Fruit fly (Drosophila melanogaster) Kc167 (cell line): ENCODE measurements around the gene mwh.

ENCODE experiments used
- Myc ChIP-seq: fragments of >200 bp; optimal IDR thresholded peaks from 2 replicates; lab custom pipeline; 2017; ENCODE audit warnings: missing external identifiers
- Sin3A ChIP-seq: fragments of >200 bp; optimal IDR thresholded peaks from 2 replicates; lab custom pipeline; 2018; ENCODE audit warnings: missing external identifiers
- h ChIP-seq: fragments of >200 bp; optimal IDR thresholded peaks from 3 replicates; lab custom pipeline; 2018; ENCODE audit warnings: missing external identifiers
- insv ChIP-seq: fragments of >200 bp; optimal IDR thresholded peaks from 3 replicates; lab custom pipeline; 2018; ENCODE audit warnings: missing external identifiers
- psq ChIP-seq: fragments of >200 bp; optimal IDR thresholded peaks from 2 replicates; lab custom pipeline; 2017; ENCODE audit warnings: missing external identifiers
- ttk ChIP-seq: sonication (Bioruptor generic); optimal IDR thresholded peaks from 2 replicates; lab custom pipeline; 2017; ENCODE audit warnings: missing external identifiers

The mwh gene

DNA sequence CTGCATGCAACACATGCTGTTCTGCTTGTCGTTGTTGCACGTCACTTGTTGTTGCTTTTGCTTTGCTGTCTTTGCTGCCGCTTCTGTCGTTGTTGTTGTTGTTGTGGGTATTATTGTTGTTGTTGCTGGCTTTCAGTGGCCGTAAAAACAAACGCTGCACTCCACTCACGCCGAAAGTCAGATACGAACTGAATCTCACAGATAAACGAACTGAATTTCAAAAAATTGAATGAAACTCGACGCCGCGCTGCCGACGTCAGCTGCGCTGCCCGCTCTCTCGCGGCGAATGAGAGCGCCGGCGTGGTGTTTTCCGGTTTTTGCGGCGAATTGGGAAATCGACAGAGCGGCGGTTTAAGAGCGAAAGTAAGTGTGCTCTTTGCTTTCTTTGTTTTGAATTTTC is 23.5 kb upstream of the mwh start, which contains the start of gene bab2:
bab2 (minus strand) TSS at position 192 of the 400 bp plus-strand sequence.
- no peak for TF ChIP-seq ttk (lab: Kevin White, UChicago)
- no peak for TF ChIP-seq insv (lab: Kevin White, UChicago)
- TF ChIP-seq h (lab: Kevin White, UChicago): no peak
- no peak for TF ChIP-seq Myc
- TF ChIP-seq psq (lab: Kevin White, UChicago): no peak
- TF ChIP-seq Sin3A (lab: Kevin White, UChicago): no peak

DNA sequence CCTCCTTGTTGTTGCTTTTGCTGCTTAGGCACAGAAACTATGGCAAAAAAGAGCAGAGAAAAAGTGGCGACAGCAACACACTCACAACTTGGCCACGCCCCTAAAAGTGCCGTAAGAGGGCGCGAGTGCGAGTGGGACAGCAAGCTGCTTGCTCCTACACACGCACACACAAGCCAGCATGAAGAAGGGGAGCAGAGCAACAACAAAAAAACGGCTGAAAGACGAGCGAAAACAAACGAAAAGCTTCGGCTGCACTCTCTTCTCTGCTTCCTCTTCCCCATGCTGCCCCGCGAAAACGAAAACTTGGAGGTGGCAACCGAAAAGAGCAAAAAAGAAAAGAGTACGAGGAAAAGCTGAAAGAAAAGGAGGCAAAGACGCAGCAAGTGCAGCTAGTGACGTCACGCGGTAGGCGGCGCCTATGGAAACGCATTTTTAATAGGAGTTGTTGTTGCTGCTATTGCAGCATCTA is 22.4 kb upstream of the mwh start:
- TF ChIP-seq Sin3A (lab: Kevin White, UChicago) (no peak), insv (lab: Kevin White, UChicago) (no peak), Myc (no peak), ttk (lab: Kevin White, UChicago) (no peak), psq (lab: Kevin White, UChicago) (no peak), h (lab: Kevin White, UChicago) (no peak)

DNA sequence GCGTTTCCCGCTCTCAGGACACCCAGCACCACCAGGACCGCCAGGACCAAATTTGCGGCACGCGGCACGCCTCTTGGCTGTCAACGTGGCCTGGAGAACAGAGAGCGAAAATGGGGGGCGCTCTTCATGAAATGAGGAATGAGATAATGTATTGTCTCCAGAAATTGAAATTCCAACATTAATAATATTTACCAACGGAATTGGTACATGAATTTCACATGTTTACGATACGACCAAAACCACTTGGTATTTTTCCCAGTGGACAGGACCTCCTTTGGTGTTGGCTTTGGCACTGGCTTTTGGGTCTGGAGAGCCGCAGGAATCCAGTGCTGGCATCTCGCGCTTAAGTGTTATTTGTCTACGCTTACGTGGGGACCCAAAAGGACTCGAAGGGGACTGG is 17.1 kb upstream of the mwh start:
- TF ChIP-seq Sin3A (lab: Kevin White, UChicago) (no peak), insv (lab: Kevin White, UChicago) (no peak), h (lab: Kevin White, UChicago) (no peak), ttk (lab: Kevin White, UChicago) (no peak), psq (lab: Kevin White, UChicago) (no peak), Myc (no peak)

DNA sequence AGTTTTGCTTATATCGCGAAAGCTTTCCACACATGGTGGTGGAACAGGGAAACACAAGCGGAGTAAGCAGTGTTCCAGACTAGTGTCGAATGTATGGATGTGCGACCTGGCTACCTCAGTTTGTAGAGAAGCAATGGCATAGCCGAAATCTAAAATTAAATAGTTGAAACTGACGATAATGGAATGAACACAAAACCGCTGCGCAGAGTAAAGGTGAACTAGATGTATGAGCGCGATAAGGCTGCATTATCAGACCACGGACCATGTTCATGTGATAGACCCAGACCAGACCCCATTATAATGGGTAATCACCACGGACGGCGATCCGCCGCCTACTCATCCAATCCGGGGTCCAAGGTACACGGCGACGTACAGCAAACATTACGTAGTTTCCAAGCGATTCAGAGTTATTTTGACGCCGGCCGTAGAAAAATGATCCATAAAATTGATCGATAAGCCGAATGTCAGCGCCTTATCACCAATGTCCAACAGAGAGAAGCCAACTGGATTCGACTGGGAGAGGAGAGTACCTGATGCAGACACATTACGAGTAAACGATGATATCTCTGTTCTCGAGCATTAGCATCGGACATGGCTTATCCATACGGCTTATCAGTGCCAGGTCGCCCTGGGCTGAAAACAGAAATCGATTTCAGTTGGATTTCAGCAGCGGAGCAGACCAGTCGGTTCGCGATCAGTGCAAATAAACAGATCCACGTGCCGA is 11.5 kb upstream of the mwh start, which contains the start of gene CG13912:
CG13912 (plus strand) TSS at position 653 of the 724 bp plus-strand sequence.
- TF ChIP-seq Sin3A (lab: Kevin White, UChicago) (no peak), psq (lab: Kevin White, UChicago) (no peak), Myc (no peak), ttk (lab: Kevin White, UChicago) (no peak), h (lab: Kevin White, UChicago) (no peak), insv (lab: Kevin White, UChicago) (no peak)

DNA sequence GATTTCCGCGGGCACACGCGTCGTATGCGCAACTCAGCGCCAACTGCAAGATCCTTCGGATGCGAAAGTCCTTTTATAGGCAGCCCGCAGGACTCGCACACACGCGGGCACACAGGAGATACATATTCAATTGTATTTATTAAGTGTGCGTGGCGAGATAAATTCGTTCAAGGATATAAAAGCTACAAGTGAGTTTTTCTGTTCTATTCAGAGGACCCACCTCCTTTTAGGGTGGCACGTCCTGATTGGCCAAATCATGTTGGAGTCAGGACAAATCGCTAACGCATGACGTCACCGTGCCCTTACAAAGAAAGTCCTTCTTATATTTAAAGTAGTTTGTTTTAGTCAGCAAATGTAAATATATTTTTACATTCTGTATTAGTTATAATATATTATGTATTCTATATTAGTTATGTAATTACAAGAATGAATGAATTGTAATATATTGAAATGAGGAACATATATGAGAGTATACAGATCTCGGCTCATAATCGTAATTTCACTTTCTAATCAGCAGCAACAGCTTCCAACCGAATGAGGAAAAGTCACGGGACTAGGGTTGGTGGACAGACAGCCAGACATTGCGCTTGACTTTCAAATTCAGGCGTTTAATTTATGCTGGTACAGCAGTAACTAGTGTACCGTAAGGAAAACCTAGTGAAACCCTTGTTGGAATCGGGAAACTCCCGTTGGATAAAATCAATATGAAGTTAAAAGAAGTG is 7.3 kb upstream of the mwh start, which contains the start of gene Trhn:
Trhn (minus strand) TSS at position 51 of the 722 bp plus-strand sequence.
- TF ChIP-seq Myc: no peak

DNA sequence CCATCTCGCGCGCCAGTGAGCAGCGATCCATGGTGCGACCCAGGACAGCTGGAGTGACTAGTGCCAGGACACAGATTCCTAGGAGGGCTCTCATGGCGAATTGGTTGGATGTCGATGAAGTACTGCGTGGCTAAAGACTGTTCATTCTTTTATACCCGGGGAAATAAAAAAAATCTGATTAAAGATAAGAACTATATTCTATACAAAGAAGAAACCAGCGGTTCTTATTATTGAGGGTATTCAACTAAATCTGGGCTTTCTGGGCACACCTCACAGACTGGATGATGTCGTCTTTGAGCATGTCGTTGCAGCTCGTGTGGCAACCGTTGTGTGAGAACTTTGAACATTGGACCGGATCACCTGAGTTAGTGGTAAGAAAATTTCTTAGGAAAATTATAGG is 5.4 kb upstream of the mwh start, which contains the start of gene LysX:
LysX (minus strand) TSS at position 101 of the 400 bp plus-strand sequence.
- TF ChIP-seq psq (lab: Kevin White, UChicago): no peak

DNA sequence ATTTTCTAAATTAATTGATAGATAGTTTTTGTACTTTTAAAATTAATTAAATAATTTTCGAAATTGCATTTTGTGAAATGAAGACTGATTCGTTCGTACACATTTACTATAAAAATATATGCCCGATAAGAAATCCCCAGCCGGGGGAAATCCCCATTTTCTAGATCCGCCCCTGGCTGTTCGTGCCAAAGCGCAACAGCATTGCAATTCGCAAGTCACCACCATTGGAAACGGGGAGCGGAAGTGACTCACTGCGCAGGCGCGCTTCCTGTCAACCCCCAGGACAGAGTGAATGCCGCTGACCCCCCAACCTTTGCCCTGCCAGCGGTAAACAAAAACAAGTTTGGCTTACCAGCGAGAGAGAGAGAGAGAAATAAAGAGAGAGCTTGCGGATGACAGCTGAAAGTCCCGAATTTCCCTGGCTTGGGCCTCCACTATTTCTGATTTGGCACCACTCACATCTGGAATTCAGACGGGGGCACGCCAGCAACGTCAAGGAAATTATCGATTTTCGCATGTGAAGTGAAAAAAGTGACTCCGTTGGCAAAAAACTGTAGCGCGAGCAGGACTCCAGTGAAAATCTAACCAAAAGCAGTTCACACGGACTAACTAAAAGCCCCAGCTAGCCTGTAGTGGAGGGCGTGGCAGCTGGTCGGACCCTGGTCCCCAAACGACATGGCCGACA is 4.6 kb upstream of the mwh start, which contains the start of gene Aplip1:
Aplip1 (plus strand) TSS at position 450 of the 685 bp plus-strand sequence.
- TF ChIP-seq Sin3A (lab: Kevin White, UChicago) (no peak), h (lab: Kevin White, UChicago) (no peak), Myc (no peak), psq (lab: Kevin White, UChicago) (no peak), insv (lab: Kevin White, UChicago) (no peak), ttk (lab: Kevin White, UChicago) (no peak)

DNA sequence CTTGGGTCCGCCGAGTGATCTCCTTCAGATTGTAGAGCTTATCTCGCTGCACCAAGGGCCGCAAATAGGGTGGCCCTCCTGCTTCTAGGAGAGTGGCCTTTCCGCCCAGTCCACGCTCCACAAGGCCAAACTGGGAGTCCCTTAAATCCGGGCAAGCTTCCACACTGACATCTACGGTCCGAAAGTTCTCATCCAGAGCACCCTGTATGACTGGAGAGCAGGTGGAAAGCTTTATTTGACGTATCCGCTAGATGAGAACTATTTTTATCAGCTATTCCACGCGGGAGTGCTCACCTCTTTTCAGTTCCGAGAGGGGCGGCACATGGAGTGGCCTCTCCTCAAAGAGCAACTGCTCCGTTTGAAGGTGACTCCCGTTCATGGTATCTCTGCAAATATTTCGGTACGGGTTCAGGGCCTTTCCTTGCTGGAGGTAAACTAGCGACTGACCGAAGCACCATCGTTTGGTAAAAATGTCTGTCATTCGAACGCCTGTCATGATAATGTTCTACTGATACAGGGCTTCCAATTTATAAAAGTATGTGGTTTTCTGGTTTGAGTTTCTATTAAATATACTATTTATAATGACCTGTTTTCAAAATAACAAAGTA is 2.1 kb downstream of the mwh start, which contains the start of gene meep:
meep (minus strand) TSS at position 449 of the 608 bp plus-strand sequence.
- TF ChIP-seq insv (lab: Kevin White, UChicago) (no peak), ttk (lab: Kevin White, UChicago) (no peak), psq (lab: Kevin White, UChicago) (no peak), Sin3A (lab: Kevin White, UChicago) (no peak), Myc (no peak), h (lab: Kevin White, UChicago) (no peak)

DNA sequence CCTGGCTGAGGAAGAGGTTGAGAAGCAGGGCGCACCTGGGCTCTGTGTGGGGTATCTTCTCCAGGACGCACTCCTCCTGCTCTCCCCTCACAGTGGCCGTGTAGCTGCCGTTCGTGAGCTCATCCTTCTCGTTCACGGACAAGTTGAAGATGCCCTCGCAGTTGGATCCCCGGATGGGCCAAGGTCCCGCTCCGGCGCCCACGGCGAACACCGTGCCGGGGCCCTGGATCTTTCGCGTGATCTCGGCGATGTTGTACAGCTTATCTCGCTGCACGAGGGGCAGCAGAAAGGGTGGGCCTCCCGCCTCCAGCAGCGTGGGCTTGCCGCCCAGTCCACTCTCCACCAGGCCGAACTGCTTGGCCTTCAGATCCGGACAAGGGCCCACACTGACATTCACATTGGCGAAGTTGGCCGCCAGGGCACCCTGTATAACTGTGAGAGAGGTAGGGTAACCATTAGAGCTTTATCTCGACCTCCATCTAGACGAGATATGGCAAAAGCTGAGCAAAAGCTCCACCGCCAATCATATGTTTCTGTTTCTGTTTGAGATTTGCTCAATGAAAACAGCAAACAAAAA is 3.4 kb downstream of the mwh start:
- TF ChIP-seq psq (lab: Kevin White, UChicago) (no peak), h (lab: Kevin White, UChicago) (no peak), ttk (lab: Kevin White, UChicago) (no peak), Myc (no peak), Sin3A (lab: Kevin White, UChicago) (no peak), insv (lab: Kevin White, UChicago) (no peak)

DNA sequence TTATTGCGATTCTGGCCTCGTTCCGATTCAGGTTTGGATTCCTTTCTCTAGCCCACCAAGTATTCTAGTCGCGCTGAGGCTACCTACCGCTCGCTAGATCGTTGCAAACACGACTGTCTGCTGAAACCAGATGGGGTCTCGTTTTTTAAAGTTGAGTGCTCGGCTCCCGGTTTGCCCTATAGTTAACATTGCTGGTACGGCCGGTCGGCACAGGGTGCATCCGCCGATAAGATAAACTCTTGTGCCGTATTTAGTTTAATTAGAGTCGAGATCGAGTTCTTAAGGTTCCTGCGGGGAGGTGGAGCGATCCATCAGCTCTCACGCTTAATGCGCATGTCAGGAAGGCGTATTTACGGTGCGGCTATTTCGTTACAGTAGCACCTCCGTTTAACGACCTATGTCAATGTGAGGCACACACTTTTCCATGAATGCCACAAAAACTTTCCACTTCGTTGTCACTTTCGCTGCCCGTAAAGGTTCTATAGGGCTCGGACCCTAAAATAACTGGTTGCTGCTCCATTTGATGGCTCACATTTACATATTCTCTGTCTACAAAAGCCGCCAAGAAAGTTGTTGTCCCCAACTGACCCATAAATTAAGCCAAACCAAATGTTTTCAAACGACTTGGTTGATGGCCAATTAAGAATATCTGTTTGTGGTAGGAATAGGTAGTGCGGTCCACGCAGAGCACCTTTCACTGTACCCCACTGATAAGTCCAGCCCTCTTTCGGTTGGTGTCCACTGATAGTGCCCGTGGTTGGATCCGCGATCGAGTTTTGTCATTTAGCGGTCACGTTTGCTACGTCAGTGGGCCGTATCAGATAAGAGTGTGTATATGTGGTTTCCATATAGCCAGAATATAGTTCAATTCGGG is 4.3 kb downstream of the mwh start, which contains the start of gene CG9119:
CG9119 (minus strand) TSS at position 122 of the 874 bp plus-strand sequence.
- TF ChIP-seq Myc (no peak), ttk (lab: Kevin White, UChicago) (no peak), Sin3A (lab: Kevin White, UChicago) (no peak), insv (lab: Kevin White, UChicago) (no peak), h (lab: Kevin White, UChicago) (no peak), psq (lab: Kevin White, UChicago) (no peak)
